Fruit fly (Drosophila melanogaster): Measurements from ENCODE around the gene Tango4.
A peak's percentile ranks its signal among the peaks of the same experiment; 100 is the strongest.

The Tango4 gene

DNA sequence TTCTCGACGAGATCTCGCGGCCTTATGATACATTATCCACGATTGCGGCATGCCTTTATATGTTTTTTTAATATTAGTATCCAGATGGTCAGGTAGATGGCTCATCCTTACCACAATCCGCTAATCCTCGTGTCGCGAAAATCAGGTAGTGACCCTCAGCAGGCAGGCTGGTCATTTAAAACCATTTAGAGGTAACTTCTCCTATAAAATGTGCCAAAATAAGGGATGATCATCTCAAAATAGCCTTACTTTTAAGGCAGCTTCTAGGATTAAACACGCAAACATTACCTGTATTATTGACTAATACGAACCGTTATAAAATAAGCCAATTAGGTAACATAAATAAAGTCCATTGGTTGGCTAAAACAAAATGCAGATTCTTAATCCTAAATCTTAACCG lies 32.0 kb upstream of the Tango4 start, which contains the start of gene tsg:
TSS of gene tsg (minus strand) at position 37 of the 400 bp plus-strand sequence.
- TF ChIP-seq gcm (GFP tag; optimal IDR thresholded peaks at IDR 0.05) (no peak), Camta (GFP tag; optimal IDR thresholded peaks at IDR 0.05) (no peak), caup (GFP tag; optimal IDR thresholded peaks at IDR 0.05; ENCODE audit: severe bottlenecking) (no peak), trem (tag; optimal IDR thresholded peaks at IDR 0.05) (no peak), bab2 (GFP tag; optimal IDR thresholded peaks at IDR 0.05) (no peak), Bdp1 (GFP tag; optimal IDR thresholded peaks at IDR 0.05) (no peak), CG8924 (tag; optimal IDR thresholded peaks at IDR 0.05) (no peak), CG10565 (GFP tag; optimal IDR thresholded peaks at IDR 0.05) (no peak), crp (GFP tag; optimal IDR thresholded peaks at IDR 0.05) (no peak), BEAF-32 (GFP tag; optimal IDR thresholded peaks at IDR 0.05) (no peak), pho (GFP tag; optimal IDR thresholded peaks at IDR 0.05) (no peak), CG12299 (tag; optimal IDR thresholded peaks at IDR 0.05) (no peak), hbn (GFP tag; IDR thresholded peaks at IDR 0.05; ENCODE audit: partially characterized antibody) (no peak), inv (GFP tag; IDR thresholded peaks at IDR 0.05; ENCODE audit: partially characterized antibody) (no peak), Jarid2 (GFP tag; optimal IDR thresholded peaks at IDR 0.05) (no peak), CG30020 (tag; optimal IDR thresholded peaks at IDR 0.05) (no peak), zen (tag; optimal IDR thresholded peaks at IDR 0.05) (peak; percentile 88), NC2α (GFP tag; optimal IDR thresholded peaks at IDR 0.05) (no peak), salm (tag; optimal IDR thresholded peaks at IDR 0.05) (no peak), CoRest (tag; optimal IDR thresholded peaks at IDR 0.05) (no peak), Sin3A (optimal IDR thresholded peaks at IDR 0.05) (no peak), exex (tag; optimal IDR thresholded peaks at IDR 0.05) (no peak), tll (GFP tag; optimal IDR thresholded peaks at IDR 0.05) (peak in 1 of 2 experiments; percentile 79), Elba2 (GFP tag; optimal IDR thresholded peaks at IDR 0.05) (peak; percentile 26), CG15479 (GFP tag; optimal IDR thresholded peaks at IDR 0.05) (peak; percentile 52), CG4854 (GFP tag; optimal IDR thresholded peaks at IDR 0.05) (no peak), repo (GFP tag; optimal IDR thresholded peaks at IDR 0.05) (no peak), Hsf (GFP tag; optimal IDR thresholded peaks at IDR 0.05) (no peak), CG1647 (GFP tag; optimal IDR thresholded peaks at IDR 0.05) (no peak)

DNA sequence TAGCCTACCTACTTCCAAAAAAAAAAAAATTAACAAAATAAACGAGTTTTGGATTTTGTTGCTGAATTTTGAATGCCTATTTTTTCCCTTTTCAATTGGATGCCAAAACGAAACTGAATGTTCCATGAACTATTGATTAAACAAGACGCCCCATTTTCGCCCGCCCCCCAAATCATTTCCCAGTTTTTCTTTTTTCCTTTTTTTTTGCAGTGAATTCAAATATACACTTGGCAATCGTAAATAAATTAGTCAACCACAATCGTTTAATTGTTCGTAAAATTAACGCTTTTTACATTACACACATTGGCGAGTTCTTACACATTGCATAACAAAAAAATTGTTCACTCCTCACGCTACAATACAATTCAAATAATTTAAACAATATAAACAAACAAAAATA lies 28.2 kb upstream of the Tango4 start, which contains the start of gene CG18130:
TSS of gene CG18130 (minus strand) at position 101 of the 400 bp plus-strand sequence.
- TF ChIP-seq crol (GFP tag; IDR thresholded peaks at IDR 0.05) = no peak
- no peak for TF ChIP-seq Fer2 (tag; optimal IDR thresholded peaks at IDR 0.05)
- no peak for TF ChIP-seq Pdp1 (GFP tag; optimal IDR thresholded peaks at IDR 0.05)
- no peak for TF ChIP-seq fd64A (GFP tag; optimal IDR thresholded peaks at IDR 0.05)
- TF ChIP-seq nerfin-1 (tag; optimal IDR thresholded peaks at IDR 0.05) = no peak
- no peak for TF ChIP-seq ranshi (GFP tag; IDR thresholded peaks at IDR 0.05)
- no peak for TF ChIP-seq Taf1 (GFP tag; IDR thresholded peaks at IDR 0.05)
- TF ChIP-seq cwo (GFP tag; optimal IDR thresholded peaks at IDR 0.05) = no peak
- TF ChIP-seq zfh2 (GFP tag; optimal IDR thresholded peaks at IDR 0.05) = no peak
- TF ChIP-seq CG9817 (tag; optimal IDR thresholded peaks at IDR 0.05) = no peak

Data from whole organism, embryonic.